Worm (Caenorhabditis elegans): ENCODE results near the gene T25B9.5.

- TF ChIP-seq nhr-76 (tag; optimal IDR thresholded peaks at IDR 0.05), result no peak
- TF ChIP-seq nhr-237 (tag; optimal IDR thresholded peaks at IDR 0.05), result no peak
- TF ChIP-seq unc-62 (GFP tag; optimal IDR thresholded peaks at IDR 0.05), result no peak
- TF ChIP-seq flh-1 (GFP tag; optimal IDR thresholded peaks at IDR 0.05), result no peak
- TF ChIP-seq sem-2 (GFP tag; optimal IDR thresholded peaks at IDR 0.05), result no peak
- TF ChIP-seq snpc-4 (tag; optimal IDR thresholded peaks at IDR 0.05), result no peak
- no peak for TF ChIP-seq pha-4 (tag; optimal IDR thresholded peaks at IDR 0.05)
- TF ChIP-seq nhr-28 (tag; optimal IDR thresholded peaks at IDR 0.05), result no peak
- no peak for TF ChIP-seq elt-3 (tag; optimal IDR thresholded peaks at IDR 0.05)
- no peak for TF ChIP-seq elt-1 (tag; optimal IDR thresholded peaks at IDR 0.05; ENCODE audit: borderline replicate concordance, insufficient read depth)
- TF ChIP-seq nhr-12 (tag; optimal IDR thresholded peaks at IDR 0.05), result no peak
- TF ChIP-seq sptf-1 (tag; optimal IDR thresholded peaks at IDR 0.05), result no peak
- TF ChIP-seq ceh-83 (GFP tag; optimal IDR thresholded peaks at IDR 0.05), result no peak
These were observed 9.3 kb downstream of the T25B9.5 start for ce11 chrIV:10745332-10745731.
